In the genomic region with DNA sequence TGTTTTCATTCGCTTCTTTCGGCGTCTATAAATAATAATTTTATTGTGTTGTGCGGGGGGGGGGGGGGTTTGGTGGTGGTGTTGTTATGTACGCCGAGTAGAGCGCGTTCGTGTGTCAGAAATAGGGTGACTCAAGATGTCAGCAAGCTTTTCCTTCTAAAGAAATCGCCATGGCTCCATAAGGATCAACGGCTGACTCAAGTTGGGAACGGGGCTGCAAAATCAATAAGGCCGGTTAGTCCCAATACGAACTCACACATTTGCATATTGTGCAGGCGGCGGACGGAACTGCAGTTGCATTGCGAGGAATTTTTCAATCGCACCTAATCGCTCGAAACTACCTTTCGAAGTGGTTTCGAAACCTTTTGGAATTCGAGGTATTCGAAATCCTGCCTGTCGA, we compare ENCODE assay signal across 1 fruit fly cellular context.
A peak's percentile ranks its signal among the peaks of the same experiment; 100 is the strongest.
TF ChIP-seq lines count a peak whose summit lies in the region.

No protein-coding gene starts in this region.

TF ChIP-seq in whole organism, embryonic, 481 proteins besides CTCF, POLR2A, EP300 and RAD21 (continued from another document and continues in another):
- TF ChIP-seq crc (GFP tag; optimal IDR thresholded peaks at IDR 0.05; lab: Kevin White, UChicago), result no peak
- TF ChIP-seq tup (GFP tag; optimal IDR thresholded peaks at IDR 0.05; lab: Kevin White, UChicago), result no peak
- TF ChIP-seq Xrp1 (GFP tag; IDR thresholded peaks at IDR 0.05; lab: Robert Waterston, UW), result no peak
- no peak for TF ChIP-seq p53 (GFP tag; optimal IDR thresholded peaks at IDR 0.05; lab: Kevin White, UChicago)
- no peak for TF ChIP-seq CG34376 (GFP tag; optimal IDR thresholded peaks at IDR 0.05; lab: Kevin White, UChicago)
- TF ChIP-seq al (GFP tag; IDR thresholded peaks at IDR 0.05; lab: Robert Waterston, UW), result peak; percentile 71
- no peak for TF ChIP-seq E2f2 (GFP tag; IDR thresholded peaks at IDR 0.05; lab: Robert Waterston, UW)
- TF ChIP-seq disco-r (GFP tag; optimal IDR thresholded peaks at IDR 0.05; lab: Kevin White, UChicago), result peak; percentile 36
- TF ChIP-seq Fer2 (tag; optimal IDR thresholded peaks at IDR 0.05; lab: Kevin White, UChicago), result peak; percentile 11
- TF ChIP-seq CG15514 (GFP tag; optimal IDR thresholded peaks at IDR 0.05; lab: Kevin White, UChicago), result no peak
- peak; percentile 36; the same call in 1 of the 2 replicates for TF ChIP-seq E2f1 (GFP tag; IDR thresholded peaks at IDR 0.05; lab: Robert Waterston, UW)
- TF ChIP-seq CG16815 (GFP tag; optimal IDR thresholded peaks at IDR 0.05; lab: Kevin White, UChicago), result no peak
- peak; percentile 3 for TF ChIP-seq her (GFP tag; optimal IDR thresholded peaks at IDR 0.05; lab: Kevin White, UChicago)
- no peak for TF ChIP-seq CG11560 (tag; IDR thresholded peaks at IDR 0.05; lab: Robert Waterston, UW)
- no peak for TF ChIP-seq Pdp1 (GFP tag; optimal IDR thresholded peaks at IDR 0.05; lab: Kevin White, UChicago)
- no peak for TF ChIP-seq ab (GFP tag; optimal IDR thresholded peaks at IDR 0.05; lab: Kevin White, UChicago)
- no peak for TF ChIP-seq amos (GFP tag; IDR thresholded peaks at IDR 0.05; lab: Robert Waterston, UW; ENCODE audit: partially characterized antibody)
- TF ChIP-seq ro (GFP tag; IDR thresholded peaks at IDR 0.05; lab: Robert Waterston, UW), result no peak
- no peak for TF ChIP-seq sima (GFP tag; optimal IDR thresholded peaks at IDR 0.05; lab: Kevin White, UChicago)
- no peak for TF ChIP-seq Myb (GFP tag; optimal IDR thresholded peaks at IDR 0.05; lab: Kevin White, UChicago)
- TF ChIP-seq NC2α (GFP tag; optimal IDR thresholded peaks at IDR 0.05; lab: Kevin White, UChicago), result no peak
- peak; percentile 74 for TF ChIP-seq CG32532 (GFP tag; IDR thresholded peaks at IDR 0.05; lab: Robert Waterston, UW)
- peak; percentile 34 for TF ChIP-seq Oli (tag; optimal IDR thresholded peaks at IDR 0.05; lab: Kevin White, UChicago)
- no peak for TF ChIP-seq pnt (GFP tag; optimal IDR thresholded peaks at IDR 0.05; lab: Kevin White, UChicago)
- TF ChIP-seq CG13123 (GFP tag; optimal IDR thresholded peaks at IDR 0.05; lab: Kevin White, UChicago), result no peak
- no peak for TF ChIP-seq CG2199 (GFP tag; IDR thresholded peaks at IDR 0.05; lab: Robert Waterston, UW)
- no peak for TF ChIP-seq CrebB (tag; optimal IDR thresholded peaks at IDR 0.05; lab: Kevin White, UChicago)
- no peak for TF ChIP-seq psq (GFP tag; optimal IDR thresholded peaks at IDR 0.05; lab: Kevin White, UChicago)
- no peak for TF ChIP-seq bigmax (GFP tag; optimal IDR thresholded peaks at IDR 0.05; lab: Kevin White, UChicago)
- no peak for TF ChIP-seq ara (GFP tag; IDR thresholded peaks at IDR 0.05; lab: Robert Waterston, UW)
- no peak for TF ChIP-seq Hand (GFP tag; optimal IDR thresholded peaks at IDR 0.05; lab: Kevin White, UChicago)
- TF ChIP-seq BEAF-32 (GFP tag; optimal IDR thresholded peaks at IDR 0.05; lab: Kevin White, UChicago), result no peak
- no peak for TF ChIP-seq shn (GFP tag; optimal IDR thresholded peaks at IDR 0.05; lab: Kevin White, UChicago)
- TF ChIP-seq Atf3 (GFP tag; optimal IDR thresholded peaks at IDR 0.05; lab: Kevin White, UChicago), result no peak
- no peak for TF ChIP-seq vnd (GFP tag; IDR thresholded peaks at IDR 0.05; lab: Robert Waterston, UW; ENCODE audit: partially characterized antibody)
- TF ChIP-seq CG10959 (GFP tag; IDR thresholded peaks at IDR 0.05; lab: Robert Waterston, UW), result no peak
- TF ChIP-seq chm (GFP tag; IDR thresholded peaks at IDR 0.05; lab: Robert Waterston, UW), result no peak
- no peak for TF ChIP-seq CG30403 (GFP tag; optimal IDR thresholded peaks at IDR 0.05; lab: Kevin White, UChicago)
- no peak for TF ChIP-seq CG2889 (GFP tag; IDR thresholded peaks at IDR 0.05; lab: Robert Waterston, UW)
- no peak for TF ChIP-seq bab2 (GFP tag; optimal IDR thresholded peaks at IDR 0.05; lab: Kevin White, UChicago)
- no peak for TF ChIP-seq CG3726 (GFP tag; IDR thresholded peaks at IDR 0.05; lab: Robert Waterston, UW)
- no peak for TF ChIP-seq hb (GFP tag; IDR thresholded peaks at IDR 0.05; lab: Robert Waterston, UW; ENCODE audit: partially characterized antibody)
- no peak for TF ChIP-seq Opbp (GFP tag; IDR thresholded peaks at IDR 0.05; lab: Robert Waterston, UW; ENCODE audit: partially characterized antibody)
- no peak for TF ChIP-seq kni (GFP tag; optimal IDR thresholded peaks at IDR 0.05; lab: Kevin White, UChicago)
- TF ChIP-seq Max (GFP tag; optimal IDR thresholded peaks at IDR 0.05; lab: Kevin White, UChicago), result no peak
- no peak for TF ChIP-seq abd-A (tag; optimal IDR thresholded peaks at IDR 0.05; lab: Kevin White, UChicago)
- no peak for TF ChIP-seq Lim3 (GFP tag; IDR thresholded peaks at IDR 0.05; lab: Robert Waterston, UW)
- TF ChIP-seq CG4424 (GFP tag; optimal IDR thresholded peaks at IDR 0.05; lab: Kevin White, UChicago), result peak; percentile 13
- peak; percentile 48 for TF ChIP-seq CG12071 (GFP tag; optimal IDR thresholded peaks at IDR 0.05; lab: Kevin White, UChicago)
- no peak for TF ChIP-seq CG6654 (GFP tag; optimal IDR thresholded peaks at IDR 0.05; lab: Kevin White, UChicago)
- TF ChIP-seq CG13775 (GFP tag; optimal IDR thresholded peaks at IDR 0.05; lab: Kevin White, UChicago), result no peak
- peak; percentile 81 for TF ChIP-seq Med (GFP tag; lab: Kevin White, UChicago)
- no peak for TF ChIP-seq Rx (GFP tag; IDR thresholded peaks at IDR 0.05; lab: Robert Waterston, UW)
- no peak for TF ChIP-seq CG3995 (GFP tag; optimal IDR thresholded peaks at IDR 0.05; lab: Kevin White, UChicago)
- TF ChIP-seq CG15601 (tag; optimal IDR thresholded peaks at IDR 0.05; lab: Kevin White, UChicago), result no peak
- peak; percentile 89 for TF ChIP-seq sd (tag; optimal IDR thresholded peaks at IDR 0.05; lab: Kevin White, UChicago)
- no peak for TF ChIP-seq CG13894 (tag; optimal IDR thresholded peaks at IDR 0.05; lab: Kevin White, UChicago)
- no peak for TF ChIP-seq ftz-f1 (GFP tag; optimal IDR thresholded peaks at IDR 0.05; lab: Kevin White, UChicago)
- no peak for TF ChIP-seq tin (GFP tag; optimal IDR thresholded peaks at IDR 0.05; lab: Kevin White, UChicago)
- peak; percentile 44; the same call in 1 of the 2 replicates for TF ChIP-seq CG14441 (GFP tag; IDR thresholded peaks at IDR 0.05; lab: Robert Waterston, UW)
- TF ChIP-seq CG18011 (GFP tag; optimal IDR thresholded peaks at IDR 0.05; lab: Kevin White, UChicago), result no peak
- TF ChIP-seq Blimp-1 (GFP tag; optimal IDR thresholded peaks at IDR 0.05; lab: Kevin White, UChicago), result no peak
- no peak for TF ChIP-seq dan (GFP tag; IDR thresholded peaks at IDR 0.05; lab: Robert Waterston, UW)
- no peak for TF ChIP-seq cwo (GFP tag; optimal IDR thresholded peaks at IDR 0.05; lab: Kevin White, UChicago)
- TF ChIP-seq CG7372 (GFP tag; IDR thresholded peaks at IDR 0.05; lab: Robert Waterston, UW), result peak; percentile 17; the same call in 1 of the 2 replicates
- TF ChIP-seq Chrac-16 (GFP tag; optimal IDR thresholded peaks at IDR 0.05; lab: Kevin White, UChicago), result no peak
- no peak for TF ChIP-seq br (optimal IDR thresholded peaks at IDR 0.05; lab: Kevin White, UChicago)
- peak; percentile 39 for TF ChIP-seq dmrt99B (tag; optimal IDR thresholded peaks at IDR 0.05; lab: Kevin White, UChicago)
- TF ChIP-seq Hmr (GFP tag; optimal IDR thresholded peaks at IDR 0.05; lab: Kevin White, UChicago), result no peak
- no peak for TF ChIP-seq zfh1 (GFP tag; IDR thresholded peaks at IDR 0.05; lab: Robert Waterston, UW)
- 0 out of 2 replicates have a peak, but pooled peaks have one; percentile 30 for TF ChIP-seq Taf1 (GFP tag; IDR thresholded peaks at IDR 0.05; lab: Robert Waterston, UW)
- TF ChIP-seq Bgb (GFP tag; IDR thresholded peaks at IDR 0.05; lab: Robert Waterston, UW; ENCODE audit: partially characterized antibody), result no peak
- no peak for TF ChIP-seq CG4282 (GFP tag; optimal IDR thresholded peaks at IDR 0.05; lab: Kevin White, UChicago)
- TF ChIP-seq HLH3B (GFP tag; IDR thresholded peaks at IDR 0.05; lab: Robert Waterston, UW), result no peak
- no peak for TF ChIP-seq chif (GFP tag; optimal IDR thresholded peaks at IDR 0.05; lab: Kevin White, UChicago)
- TF ChIP-seq Abd-B (GFP tag; optimal IDR thresholded peaks at IDR 0.05; lab: Kevin White, UChicago), result peak; percentile 2
- TF ChIP-seq CG8765 (GFP tag; IDR thresholded peaks at IDR 0.05; lab: Robert Waterston, UW), result no peak
- no peak for TF ChIP-seq inv (GFP tag; IDR thresholded peaks at IDR 0.05; lab: Robert Waterston, UW; ENCODE audit: partially characterized antibody)
- TF ChIP-seq Dip2 (GFP tag; IDR thresholded peaks at IDR 0.05; lab: Robert Waterston, UW), result no peak
- TF ChIP-seq prd (optimal IDR thresholded peaks at IDR 0.05; lab: Kevin White, UChicago), result no peak
- TF ChIP-seq prd (GFP tag; IDR thresholded peaks at IDR 0.05; lab: Robert Waterston, UW), result peak; percentile 46; the same call in 2 of the 3 replicates
- TF ChIP-seq kay (GFP tag; optimal IDR thresholded peaks at IDR 0.05; lab: Kevin White, UChicago), result no peak
- TF ChIP-seq CG18764 (GFP tag; optimal IDR thresholded peaks at IDR 0.05; lab: Kevin White, UChicago), result no peak
- TF ChIP-seq dpn (GFP tag; optimal IDR thresholded peaks at IDR 0.05; lab: Kevin White, UChicago), result peak in 1 of 2 experiments; percentile 25
- peak; percentile 33 for TF ChIP-seq CG12299 (tag; optimal IDR thresholded peaks at IDR 0.05; lab: Kevin White, UChicago)
- TF ChIP-seq pfk (GFP tag; optimal IDR thresholded peaks at IDR 0.05; lab: Kevin White, UChicago), result no peak
- TF ChIP-seq CG11695 (GFP tag; IDR thresholded peaks at IDR 0.05; lab: Robert Waterston, UW), result peak; percentile 62; the same call in 2 of the 3 replicates
- TF ChIP-seq C15 (GFP tag; IDR thresholded peaks at IDR 0.05; lab: Robert Waterston, UW), result no peak
- no peak for TF ChIP-seq repo (GFP tag; optimal IDR thresholded peaks at IDR 0.05; lab: Kevin White, UChicago)
- TF ChIP-seq toy (GFP tag; IDR thresholded peaks at IDR 0.05; lab: Robert Waterston, UW), result no peak
- no peak for TF ChIP-seq CG9727 (GFP tag; optimal IDR thresholded peaks at IDR 0.05; lab: Kevin White, UChicago)
- TF ChIP-seq corto (GFP tag; optimal IDR thresholded peaks at IDR 0.05; lab: Kevin White, UChicago), result no peak
- peak; percentile 11 for TF ChIP-seq zfh2 (GFP tag; optimal IDR thresholded peaks at IDR 0.05; lab: Kevin White, UChicago)
- no peak for TF ChIP-seq CG8089 (GFP tag; optimal IDR thresholded peaks at IDR 0.05; lab: Kevin White, UChicago)
- 0 out of 2 replicates have a peak, but pooled peaks have one; percentile 25 for TF ChIP-seq MBD-R2 (GFP tag; IDR thresholded peaks at IDR 0.05; lab: Robert Waterston, UW)
- no peak for TF ChIP-seq CG9437 (GFP tag; optimal IDR thresholded peaks at IDR 0.05; lab: Kevin White, UChicago)
- TF ChIP-seq dysf (GFP tag; IDR thresholded peaks at IDR 0.05; lab: Robert Waterston, UW), result peak; percentile 73
- TF ChIP-seq CG1602 (GFP tag; optimal IDR thresholded peaks at IDR 0.05; lab: Kevin White, UChicago), result no peak
- TF ChIP-seq Fer3 (tag; optimal IDR thresholded peaks at IDR 0.05; lab: Kevin White, UChicago), result peak; percentile 12
- no peak for TF ChIP-seq Dref (GFP tag; IDR thresholded peaks at IDR 0.05; lab: Robert Waterston, UW)
- no peak for TF ChIP-seq bowl (GFP tag; IDR thresholded peaks at IDR 0.05; lab: Robert Waterston, UW)
- TF ChIP-seq CG17361 (GFP tag; IDR thresholded peaks at IDR 0.05; lab: Robert Waterston, UW), result 0 out of 3 replicates have a peak, but pooled peaks have one; percentile 29
- TF ChIP-seq NFAT (GFP tag; IDR thresholded peaks at IDR 0.05; lab: Robert Waterston, UW), result no peak; the same call in 1 of the 2 replicates
- TF ChIP-seq CG17612 (GFP tag; IDR thresholded peaks at IDR 0.05; lab: Robert Waterston, UW), result peak; percentile 39; the same call in 1 of the 2 replicates
- TF ChIP-seq CG11504 (tag; optimal IDR thresholded peaks at IDR 0.05; lab: Kevin White, UChicago), result peak; percentile 45
- TF ChIP-seq CG10979 (tag; optimal IDR thresholded peaks at IDR 0.05; lab: Kevin White, UChicago), result no peak
- TF ChIP-seq CG2712 (tag; optimal IDR thresholded peaks at IDR 0.05; lab: Kevin White, UChicago), result no peak
- TF ChIP-seq CG10366 (GFP tag; IDR thresholded peaks at IDR 0.05; lab: Robert Waterston, UW), result peak; percentile 51
- TF ChIP-seq sim (GFP tag; IDR thresholded peaks at IDR 0.05; lab: Robert Waterston, UW), result no peak
- TF ChIP-seq Ptx1 (GFP tag; IDR thresholded peaks at IDR 0.05; lab: Robert Waterston, UW), result peak; percentile 59; the same call in 1 of the 2 replicates
- peak; percentile 56; the same call in 1 of the 2 replicates for TF ChIP-seq CG11085 (GFP tag; IDR thresholded peaks at IDR 0.05; lab: Robert Waterston, UW)
- no peak for TF ChIP-seq CG4404 (GFP tag; IDR thresholded peaks at IDR 0.05; lab: Robert Waterston, UW)
- TF ChIP-seq gem (tag; optimal IDR thresholded peaks at IDR 0.05; lab: Kevin White, UChicago), result peak; percentile 50
- TF ChIP-seq jing (GFP tag; optimal IDR thresholded peaks at IDR 0.05; lab: Kevin White, UChicago), result no peak
- TF ChIP-seq CG18599 (GFP tag; optimal IDR thresholded peaks at IDR 0.05; lab: Kevin White, UChicago), result no peak
- TF ChIP-seq bbx (GFP tag; IDR thresholded peaks at IDR 0.05; lab: Robert Waterston, UW; ENCODE audit: partially characterized antibody), result no peak
- TF ChIP-seq zen2 (GFP tag; IDR thresholded peaks at IDR 0.05; lab: Robert Waterston, UW; ENCODE audit: partially characterized antibody), result no peak
- peak; percentile 61 for TF ChIP-seq pros (GFP tag; optimal IDR thresholded peaks at IDR 0.05; lab: Kevin White, UChicago)
- peak; percentile 37 for TF ChIP-seq CG9609 (GFP tag; optimal IDR thresholded peaks at IDR 0.05; lab: Kevin White, UChicago)
- TF ChIP-seq CG31388 (GFP tag; optimal IDR thresholded peaks at IDR 0.05; lab: Kevin White, UChicago), result no peak
- no peak for TF ChIP-seq Dip3 (GFP tag; optimal IDR thresholded peaks at IDR 0.05; lab: Kevin White, UChicago)
- TF ChIP-seq CG10274 (GFP tag; optimal IDR thresholded peaks at IDR 0.05; lab: Kevin White, UChicago), result no peak
- peak; percentile 32 for TF ChIP-seq Meics (GFP tag; optimal IDR thresholded peaks at IDR 0.05; lab: Kevin White, UChicago)
- TF ChIP-seq aop (GFP tag; IDR thresholded peaks at IDR 0.05; lab: Robert Waterston, UW), result no peak
- peak; percentile 65 for TF ChIP-seq CG9932 (GFP tag; IDR thresholded peaks at IDR 0.05; lab: Robert Waterston, UW)
- no peak for TF ChIP-seq CG33213 (GFP tag; optimal IDR thresholded peaks at IDR 0.05; lab: Kevin White, UChicago)
- no peak; the same call in 2 of the 3 replicates for TF ChIP-seq ci (GFP tag; IDR thresholded peaks at IDR 0.05; lab: Robert Waterston, UW)
- peak; percentile 49 for TF ChIP-seq fd3F (GFP tag; optimal IDR thresholded peaks at IDR 0.05; lab: Kevin White, UChicago)
- peak; percentile 61 for TF ChIP-seq CG3847 (GFP tag; IDR thresholded peaks at IDR 0.05; lab: Robert Waterston, UW)
- no peak for TF ChIP-seq Asciz (GFP tag; optimal IDR thresholded peaks at IDR 0.05; lab: Kevin White, UChicago)
- TF ChIP-seq Ets65A (GFP tag; lab: Kevin White, UChicago), result no peak
